Fruit fly (Drosophila melanogaster): ENCODE data around the gene Pdxk.

The Pdxk gene

DNA sequence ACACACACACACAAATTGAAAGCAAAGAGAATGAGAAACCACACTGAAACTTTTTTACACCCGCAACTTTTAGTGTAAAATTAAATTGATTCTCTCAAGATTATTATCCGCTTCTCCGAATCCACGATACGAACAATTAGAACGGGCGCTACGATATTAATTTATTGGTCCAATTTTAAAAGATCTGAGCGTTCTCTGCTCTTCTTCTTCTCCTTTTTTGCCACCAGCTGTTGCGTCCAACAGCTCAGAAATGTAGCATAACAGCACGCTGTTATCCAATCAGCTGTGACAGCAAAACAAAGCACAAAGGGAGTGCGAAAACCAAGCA lies 1.4 kb upstream of the Pdxk start, which contains the start of the genes UGP and Svip:
Gene UGP (minus strand): TSS at position 223 of the 328 bp plus-strand sequence.
Gene Svip (plus strand): TSS at position 287 of the 328 bp plus-strand sequence.
- TF ChIP-seq CTCF (optimal IDR thresholded peaks at IDR 0.05) = no peak
- TF ChIP-seq CG8478 (optimal IDR thresholded peaks at IDR 0.05) = no peak

DNA sequence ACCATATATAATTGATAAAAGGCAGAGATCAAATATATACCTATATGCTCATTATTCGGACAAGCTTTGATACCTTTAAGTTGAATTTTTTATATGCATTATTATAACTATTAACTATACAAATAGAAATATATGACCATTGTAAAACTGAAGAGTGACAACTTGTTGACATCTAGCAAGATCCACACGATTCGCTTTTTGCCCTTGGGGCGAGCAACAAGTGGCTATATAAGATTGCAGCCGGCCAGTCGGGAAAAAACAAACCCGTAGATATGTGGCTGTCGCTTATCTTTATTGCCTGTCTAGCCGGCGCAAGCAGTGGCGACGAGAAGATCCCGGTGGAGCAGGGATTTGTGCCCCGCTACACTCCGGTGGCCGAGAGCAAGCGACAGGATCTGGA lies 1.8 kb downstream of the Pdxk start, which contains the start of gene CG34456:
Gene CG34456 (plus strand): TSS at position 215 of the 400 bp plus-strand sequence.
- TF ChIP-seq CG8478 (optimal IDR thresholded peaks at IDR 0.05) (no peak), CTCF (optimal IDR thresholded peaks at IDR 0.05) (no peak)

DNA sequence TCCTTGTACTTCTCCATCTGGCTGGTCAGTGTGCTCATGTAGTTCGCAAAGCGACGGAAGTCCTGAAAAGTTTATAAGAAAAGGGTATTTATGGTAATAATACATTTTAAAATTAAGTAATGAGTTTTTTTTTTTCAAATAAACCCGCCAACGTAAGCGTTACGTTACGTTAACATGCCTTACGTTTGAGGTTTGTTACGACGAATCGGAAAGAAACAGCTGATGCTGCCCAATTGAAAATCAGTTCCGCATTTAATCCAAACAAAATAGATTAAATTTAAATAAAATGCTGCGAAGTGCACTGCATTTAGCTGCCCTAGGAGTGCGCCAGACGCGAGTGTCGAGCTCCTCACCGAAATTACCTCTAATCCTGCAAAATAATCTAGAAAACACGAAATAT lies 4.0 kb downstream of the Pdxk start, which contains the start of gene mRRF1:
Gene mRRF1 (plus strand): TSS at position 220 of the 400 bp plus-strand sequence.
- TF ChIP-seq CG8478 (optimal IDR thresholded peaks at IDR 0.05) (no peak), CTCF (optimal IDR thresholded peaks at IDR 0.05) (no peak)

DNA sequence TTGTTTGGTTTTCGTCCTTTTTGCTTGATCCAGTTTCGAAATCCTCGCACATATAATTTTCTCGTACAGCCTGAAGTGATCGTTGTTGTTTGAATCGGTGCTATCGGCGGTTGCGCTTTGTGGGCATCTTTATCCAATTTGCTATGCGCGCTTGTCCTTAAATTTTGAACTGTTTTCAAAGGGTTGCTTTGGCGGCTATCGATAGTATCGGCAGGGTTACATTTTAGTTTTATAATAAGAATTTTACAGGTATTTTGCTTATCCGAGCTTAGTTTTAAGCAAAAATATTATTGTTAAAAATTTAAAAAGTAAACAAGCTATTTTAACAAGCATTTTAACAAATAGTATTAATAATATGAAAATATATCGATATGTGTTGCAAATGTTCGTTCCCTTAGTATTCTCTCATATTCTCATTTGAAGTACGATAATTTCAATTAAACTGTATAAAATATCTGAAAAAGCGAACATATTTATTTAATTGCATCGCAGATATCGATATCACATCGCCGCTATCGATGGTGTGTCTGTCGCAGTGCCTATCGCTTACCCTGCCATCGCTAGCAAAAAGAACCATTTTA lies 6.8 kb downstream of the Pdxk start, which contains the start of the genes Klp67A and CG4452:
Gene Klp67A (minus strand): TSS at position 197 of the 581 bp plus-strand sequence.
Gene CG4452 (plus strand): TSS at position 528 of the 581 bp plus-strand sequence.
- TF ChIP-seq CG8478 (optimal IDR thresholded peaks at IDR 0.05) (no peak), CTCF (optimal IDR thresholded peaks at IDR 0.05) (no peak)

DNA sequence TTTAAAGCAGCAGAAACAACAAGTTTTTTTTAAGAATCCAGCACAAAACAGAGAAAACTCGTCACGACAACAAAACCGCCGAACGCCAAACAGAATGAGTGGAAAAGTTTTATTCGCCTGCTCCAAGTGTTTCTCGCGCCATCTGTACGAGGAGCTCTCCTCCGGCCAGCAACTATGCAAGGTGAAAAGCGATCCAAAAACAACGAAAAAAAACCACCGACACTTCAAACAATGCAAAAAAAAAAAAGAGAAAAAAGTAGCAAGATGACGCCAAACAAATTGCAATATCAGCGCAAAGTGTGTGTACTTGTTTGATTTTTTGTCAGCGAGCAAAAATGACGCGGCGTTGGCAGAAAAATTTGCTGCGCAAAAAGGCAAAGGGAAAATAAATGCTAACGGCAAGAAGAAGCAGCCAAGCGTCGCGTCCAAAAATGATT lies 7.3 kb downstream of the Pdxk start:
- TF ChIP-seq CTCF (optimal IDR thresholded peaks at IDR 0.05) = no peak
- no peak for TF ChIP-seq CG8478 (optimal IDR thresholded peaks at IDR 0.05)

DNA sequence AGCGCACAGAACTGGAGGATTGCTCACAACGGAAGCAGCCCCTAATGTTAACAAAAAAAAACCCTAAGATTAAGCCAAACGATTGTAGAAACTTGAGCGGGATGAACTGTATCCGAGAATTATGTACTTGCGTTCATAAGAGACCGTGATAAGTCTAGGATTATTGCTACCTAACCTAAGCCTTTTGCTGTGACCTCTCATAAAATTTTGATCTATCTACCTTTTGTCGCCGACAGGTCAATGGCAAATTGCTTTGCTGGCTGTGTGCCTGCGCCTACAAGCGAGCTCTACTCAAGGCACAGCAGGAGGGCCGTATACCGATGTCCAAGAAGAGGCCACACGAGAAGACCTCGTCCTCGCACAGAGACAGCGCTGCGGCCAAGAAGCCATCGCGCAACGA lies 8.5 kb downstream of the Pdxk start:
- TF ChIP-seq CTCF (optimal IDR thresholded peaks at IDR 0.05) (no peak), CG8478 (optimal IDR thresholded peaks at IDR 0.05) (no peak)

DNA sequence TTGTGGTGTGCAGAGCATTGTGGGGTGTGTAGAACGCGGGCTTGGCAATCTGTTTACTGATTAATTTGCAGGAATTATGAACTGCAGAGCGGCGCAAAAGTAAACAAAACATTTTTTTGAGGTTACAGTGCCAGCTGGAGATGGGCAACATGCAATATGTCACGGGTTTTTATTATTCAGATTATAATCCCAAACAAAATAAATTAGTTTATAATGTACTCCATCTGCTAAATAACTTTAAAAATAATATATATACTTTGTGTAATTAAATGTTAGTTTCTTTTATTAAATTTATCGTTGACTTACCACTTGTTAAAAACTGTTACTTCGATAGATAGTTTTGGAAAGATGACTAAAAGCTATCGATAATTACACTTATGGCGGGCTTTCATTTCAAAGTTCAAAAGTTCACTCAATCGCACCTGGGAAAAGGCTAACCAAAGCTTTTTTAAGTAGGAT lies 10.8 kb downstream of the Pdxk start, which contains the start of gene Fdx1:
Gene Fdx1 (minus strand): TSS at position 332 of the 459 bp plus-strand sequence.
- no peak for TF ChIP-seq CG8478 (optimal IDR thresholded peaks at IDR 0.05)
- TF ChIP-seq CTCF (optimal IDR thresholded peaks at IDR 0.05) = no peak

DNA sequence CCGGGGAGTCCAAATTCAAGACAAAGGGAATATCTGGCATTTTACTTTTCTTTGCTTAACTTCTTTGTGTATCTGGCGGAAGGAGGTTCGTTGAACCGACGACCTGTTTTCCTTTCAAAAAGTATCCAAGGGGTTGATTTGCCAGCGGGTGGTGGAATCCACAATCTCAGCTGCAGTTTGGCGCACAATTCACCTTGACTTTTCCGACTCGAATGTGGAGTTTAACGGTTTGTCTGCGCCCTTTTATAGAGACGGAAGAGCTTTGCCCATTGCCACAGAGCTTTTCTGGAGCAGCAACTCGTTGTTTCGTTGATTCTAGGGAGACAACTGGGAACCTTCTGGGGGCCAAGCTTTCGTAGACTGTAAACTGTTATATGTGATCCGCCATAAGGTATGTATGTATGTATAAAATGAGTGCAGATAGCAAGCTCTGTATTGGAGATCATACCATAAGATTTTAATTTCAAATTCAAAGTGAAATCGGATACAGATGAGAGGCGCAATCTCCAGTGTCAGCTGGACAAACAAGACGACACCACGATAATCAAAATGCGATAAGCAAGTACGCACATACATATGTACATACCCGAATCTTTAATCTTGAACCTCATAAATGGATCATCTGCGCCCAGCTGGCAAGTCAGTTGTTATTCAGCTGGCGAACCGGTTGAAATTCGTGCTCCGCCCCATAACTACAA lies 12.3 kb downstream of the Pdxk start, which contains the start of the genes Hsp67Bc, CG4456 and Hsp22:
Gene Hsp67Bc (minus strand): TSS at position 220 of the 698 bp plus-strand sequence.
Gene CG4456 (plus strand): TSS at position 445 of the 698 bp plus-strand sequence.
Gene Hsp22 (plus strand): TSS at position 654 of the 698 bp plus-strand sequence.
- TF ChIP-seq CG8478 (optimal IDR thresholded peaks at IDR 0.05) = no peak
- no peak for TF ChIP-seq CTCF (optimal IDR thresholded peaks at IDR 0.05)

DNA sequence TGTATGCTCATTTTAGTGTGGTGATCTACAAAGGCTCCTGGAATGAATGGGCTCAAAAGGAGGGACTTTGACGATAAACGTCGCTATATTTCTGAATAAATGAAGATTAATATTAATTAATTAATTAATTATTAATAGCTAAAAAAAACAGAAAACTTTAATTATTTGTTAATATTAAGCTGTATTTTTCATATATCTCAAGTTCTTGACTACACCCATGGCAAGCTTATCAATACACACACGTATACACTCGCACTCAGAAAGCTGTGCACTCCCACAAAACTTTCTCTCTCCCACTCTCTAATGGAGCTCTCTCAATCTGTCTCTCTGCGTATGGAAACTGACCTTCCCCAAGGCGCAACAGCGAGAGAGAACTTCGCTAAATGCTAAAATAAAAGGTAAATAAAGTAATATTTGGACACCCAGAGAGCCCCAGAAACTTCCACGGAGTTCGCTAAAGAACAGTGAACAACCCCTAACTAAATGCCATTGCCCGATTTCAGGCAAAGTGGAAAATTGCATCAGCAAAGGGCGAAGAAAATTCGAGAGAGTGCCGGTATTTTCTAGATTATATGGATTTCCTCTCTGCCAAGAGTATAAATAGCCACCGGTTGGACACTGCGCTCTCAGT lies 13.4 kb downstream of the Pdxk start:
- no peak for TF ChIP-seq CG8478 (optimal IDR thresholded peaks at IDR 0.05)
- no peak for TF ChIP-seq CTCF (optimal IDR thresholded peaks at IDR 0.05)

DNA sequence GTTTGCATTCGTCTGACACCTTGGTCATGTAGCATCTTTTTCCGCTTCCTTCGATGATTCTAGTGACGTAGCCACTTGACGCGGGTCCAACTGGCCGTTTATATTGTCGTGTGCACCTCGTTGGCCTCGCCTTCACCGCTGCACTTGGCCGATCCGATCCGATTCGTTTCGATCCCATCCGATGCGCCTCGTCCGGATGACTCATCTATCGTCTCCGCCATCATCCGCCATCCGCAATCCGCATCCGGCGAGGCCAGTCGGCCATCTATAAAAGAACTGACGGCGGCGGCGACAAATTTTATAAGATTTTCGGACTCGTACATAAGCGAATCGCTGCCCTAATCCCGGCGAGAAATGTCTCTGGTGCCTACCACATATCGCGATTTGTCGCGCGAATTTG lies 15.0 kb downstream of the Pdxk start, which contains the start of gene CG4461:
Gene CG4461 (plus strand): TSS at position 301 of the 400 bp plus-strand sequence.
- TF ChIP-seq CG8478 (optimal IDR thresholded peaks at IDR 0.05) (no peak), CTCF (optimal IDR thresholded peaks at IDR 0.05) (no peak)

DNA sequence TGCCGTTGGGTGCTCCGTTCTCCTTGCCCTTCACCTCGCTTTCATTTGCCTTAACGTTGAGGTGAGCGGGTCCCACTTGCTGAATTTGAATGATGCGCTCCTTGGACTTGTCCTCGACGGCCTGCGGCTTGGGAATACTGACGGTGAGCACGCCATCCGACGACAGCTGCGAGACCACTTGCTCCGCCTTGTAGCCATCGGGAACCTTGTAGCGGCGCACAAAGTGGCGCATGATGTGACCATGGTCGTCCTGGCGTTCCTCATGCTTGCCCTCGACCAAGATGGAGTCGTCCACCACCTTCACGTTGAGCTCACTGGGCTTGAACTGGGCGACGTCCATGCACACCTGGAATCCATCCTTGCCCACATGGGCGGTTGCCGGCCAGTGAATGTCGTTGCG lies 16.5 kb downstream of the Pdxk start:
- TF ChIP-seq CTCF (optimal IDR thresholded peaks at IDR 0.05) (no peak), CG8478 (optimal IDR thresholded peaks at IDR 0.05) (no peak)

DNA sequence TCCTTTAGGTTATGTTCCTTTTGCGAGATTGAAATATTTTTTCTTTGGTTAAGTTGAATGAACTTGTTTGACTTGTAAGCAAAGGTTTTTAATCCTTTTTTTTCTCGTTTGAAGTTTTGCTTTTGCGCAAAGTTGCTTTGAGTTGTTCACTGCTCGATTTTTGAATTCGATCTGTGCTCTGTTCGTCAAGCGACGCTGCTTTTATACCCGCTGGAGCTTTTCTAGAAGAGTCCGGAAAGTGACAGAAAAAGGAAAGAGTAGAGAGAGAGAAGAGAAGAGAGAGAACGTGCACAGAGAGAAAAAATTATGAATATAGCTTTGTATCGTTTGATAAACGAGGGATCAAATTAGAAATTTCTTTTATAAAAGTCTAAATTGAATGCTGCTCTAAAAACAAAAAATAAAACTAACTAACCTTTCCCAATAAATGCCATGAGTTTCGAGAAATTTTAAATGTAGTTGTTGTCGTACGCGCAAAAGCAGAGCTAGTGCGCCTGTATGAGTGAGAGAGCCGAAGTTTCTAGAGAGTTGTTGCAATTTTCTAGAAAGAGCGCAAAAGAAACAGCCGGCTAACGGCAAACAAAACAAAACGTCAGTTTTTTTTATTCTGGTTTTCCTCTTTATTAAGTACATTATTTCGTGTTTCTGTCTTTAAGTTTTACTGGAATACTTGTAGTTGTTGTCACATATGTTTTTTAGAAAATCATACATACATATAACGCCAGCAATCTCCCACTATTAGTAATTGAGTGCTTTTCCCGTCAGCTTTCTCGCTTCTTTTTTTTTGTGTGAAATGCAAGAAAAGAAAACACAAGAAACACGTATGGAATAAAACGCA lies 17.3 kb downstream of the Pdxk start, which contains the start of gene Hsp26:
Gene Hsp26 (minus strand): TSS at position 230 of the 838 bp plus-strand sequence.
- TF ChIP-seq CTCF (optimal IDR thresholded peaks at IDR 0.05) (no peak), CG8478 (optimal IDR thresholded peaks at IDR 0.05) (no peak)

DNA sequence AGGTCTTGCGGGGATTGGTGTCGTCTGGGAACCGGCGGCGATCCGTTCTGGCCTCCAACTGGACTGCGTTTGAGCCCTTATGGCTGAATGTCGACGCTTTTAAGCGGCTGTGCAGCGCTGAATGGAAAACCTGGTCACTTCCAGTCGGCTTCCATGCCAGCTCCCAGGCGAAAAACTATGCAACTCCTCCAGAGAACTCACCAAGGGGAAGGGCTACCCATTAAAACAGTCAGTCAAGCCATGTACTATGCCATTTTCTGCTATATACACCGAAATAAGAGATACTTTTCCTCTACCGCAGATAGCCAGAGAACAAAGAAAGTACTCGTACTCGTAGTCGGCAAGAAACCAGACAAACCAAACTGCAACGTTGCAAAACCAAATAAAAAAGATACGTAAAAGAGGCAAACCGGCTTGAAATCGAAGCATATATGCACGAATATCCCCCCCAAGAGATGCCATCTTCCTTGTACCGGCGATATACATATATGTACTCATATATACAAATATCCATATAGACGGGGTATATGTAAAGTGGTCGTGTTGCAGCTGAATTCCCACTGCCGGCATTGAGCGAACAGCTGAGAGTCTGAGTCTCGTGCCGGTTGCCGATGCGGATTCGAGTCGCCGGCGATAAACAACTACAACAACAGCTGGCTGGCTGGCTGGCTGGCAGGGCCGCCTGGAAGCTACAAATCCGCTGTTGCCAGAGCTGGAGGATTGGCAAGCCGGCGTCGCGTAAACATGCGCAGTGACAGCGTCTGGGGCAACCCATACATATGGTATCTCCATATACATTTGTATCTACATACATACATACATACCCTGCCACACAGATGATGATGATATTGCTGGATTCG lies 19.6 kb downstream of the Pdxk start, which contains the start of gene Hsp67Ba:
Gene Hsp67Ba (minus strand): TSS at position 51 of the 860 bp plus-strand sequence.
- TF ChIP-seq CG8478 (optimal IDR thresholded peaks at IDR 0.05) = no peak
- TF ChIP-seq CTCF (optimal IDR thresholded peaks at IDR 0.05) = no peak
